Worm (Caenorhabditis elegans): Measurements from ENCODE around the gene M04C3.2.

- TF ChIP-seq ets-4 (tag; optimal IDR thresholded peaks at IDR 0.05) (no peak), ceh-48 (tag; optimal IDR thresholded peaks at IDR 0.05) (no peak), dve-1 (tag; optimal IDR thresholded peaks at IDR 0.05) (no peak), unc-55 (GFP tag; optimal IDR thresholded peaks at IDR 0.05) (no peak), sox-4 (tag; optimal IDR thresholded peaks at IDR 0.05) (no peak), pros-1 (tag; optimal IDR thresholded peaks at IDR 0.05) (no peak), nhr-11 (tag; optimal IDR thresholded peaks at IDR 0.05) (no peak), fkh-10 (GFP tag; optimal IDR thresholded peaks at IDR 0.05) (no peak), ceh-31 (tag; optimal IDR thresholded peaks at IDR 0.05) (no peak), unc-3 (GFP tag; conservative IDR thresholded peaks at IDR 0.05) (no peak), unc-3 (tag; optimal IDR thresholded peaks at IDR 0.05) (no peak), elt-2 (tag; optimal IDR thresholded peaks at IDR 0.05) (no peak), K02D7.2 (tag; optimal IDR thresholded peaks at IDR 0.05) (no peak)
Observed at ce11 chrV:19455650-19456049, 6.9 kb upstream of the M04C3.2 start, which contains the start of the genes Y43F8B.13 and Y43F8B.14.

All from whole organism, late embryonic.